Fruit fly (Drosophila melanogaster) whole organism, prepupa: ENCODE measurements around the gene HINT1.

Source experiments
- Eip78C ChIP-seq: fragments of 200-800 bp; sonication (Bioruptor generic); peaks from one replicate; lab custom pipeline; 2016; ENCODE audit warnings: missing biosample characterization, missing genetic modification characterization
- Sox102F ChIP-seq: fragments of 200-800 bp; sonication (Bioruptor generic); optimal IDR thresholded peaks from 2 replicates; lab custom pipeline; 2016; ENCODE audit warnings: missing biosample characterization, mild to moderate bottlenecking, missing genetic modification characterization

- TF ChIP-seq Sox102F (GFP tag; lab: Kevin White, UChicago) (no peak), Eip78C (no peak)
Observed at dm6 chr2L:2723100-2723499, 46.8 kb upstream of the HINT1 start.
